Worm (Caenorhabditis elegans) whole organism, midembryonic: ENCODE results near the gene Y55F3AM.13.

Source experiments
- T22C8.4 ChIP-seq: fragments of 200-800 bp; sonication (Bioruptor generic); IDR thresholded peaks from 2 replicates; pipeline ENCODE4 v1.3.6; 2022; ENCODE audit warnings: missing genetic modification characterization, missing compliant biosample characterization
- cog-1 ChIP-seq: sonication (generic microtip); optimal IDR thresholded peaks from 2 replicates; lab custom pipeline; 2016; ENCODE audit warnings: missing genetic modification characterization, missing compliant biosample characterization
- flt-1 ChIP-seq: fragments of 200-800 bp; sonication (Bioruptor generic); IDR thresholded peaks from 2 replicates; pipeline ENCODE4 v1.3.6; 2022; ENCODE audit warnings: missing genetic modification characterization, missing compliant biosample characterization
- klf-2 ChIP-seq: fragments of 200-800 bp; sonication (Bioruptor generic); conservative IDR thresholded peaks from 2 replicates; pipeline ENCODE4 v1.3.6; 2022; ENCODE audit warnings: missing genetic modification reagents, missing genetic modification characterization, missing compliant biosample characterization
- med-1 ChIP-seq: sonication (generic microtip); optimal IDR thresholded peaks from 2 replicates; lab custom pipeline; 2017; ENCODE audit warnings: missing genetic modification characterization, mild to moderate bottlenecking, missing compliant biosample characterization, antibody characterized with exemption, missing genetic modification reagents; ENCODE audit not compliant: insufficient read depth
- ref-1 ChIP-seq: fragments of 200-800 bp; sonication (Bioruptor generic); conservative IDR thresholded peaks from 2 replicates; pipeline ENCODE4 v1.3.6; 2022; ENCODE audit warnings: missing genetic modification reagents, missing genetic modification characterization, missing compliant biosample characterization
- tab-1 ChIP-seq: fragments of 200-800 bp; sonication (Bioruptor generic); IDR thresholded peaks from 2 replicates; pipeline ENCODE4 v1.3.6; 2022; ENCODE audit warnings: missing genetic modification characterization, missing compliant biosample characterization
- ztf-23 ChIP-seq: fragments of 200-800 bp; sonication (Bioruptor generic); IDR thresholded peaks from 2 replicates; pipeline ENCODE4 v1.3.6; 2022; ENCODE audit warnings: missing genetic modification reagents, missing genetic modification characterization, missing compliant biosample characterization
- ztf-29 ChIP-seq: fragments of 200-800 bp; sonication (Bioruptor generic); IDR thresholded peaks from 2 replicates; pipeline ENCODE4 v1.3.6; 2022; ENCODE audit warnings: missing genetic modification reagents, missing genetic modification characterization, missing compliant biosample characterization

DNA sequence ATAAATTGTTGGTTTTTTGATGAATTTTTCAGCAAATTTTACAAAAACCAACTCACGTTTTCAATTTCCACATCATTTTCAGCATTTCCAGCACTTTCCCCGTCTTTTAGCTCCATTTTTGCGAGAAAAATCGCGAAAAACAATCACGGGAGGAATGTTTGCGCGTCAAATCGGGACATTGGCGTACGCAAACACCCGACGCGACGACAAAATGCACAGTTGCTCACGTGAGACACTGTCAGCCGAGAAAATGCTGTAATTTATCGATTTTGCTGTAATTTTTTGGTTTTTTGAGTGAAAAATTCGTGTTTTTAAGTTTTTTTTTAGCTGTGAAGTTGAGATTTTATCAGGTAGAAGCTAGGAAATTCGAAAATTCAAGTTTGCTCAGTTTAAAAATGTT lies 46.6 kb downstream of the Y55F3AM.13 start, which contains the start of gene Y55F3AM.9:
- TF ChIP-seq flt-1 (GFP tag; lab: Robert Waterston, UW) (no peak), cog-1 (tag; lab: Kevin White, UChicago) (no peak), ztf-29 (GFP tag; lab: Robert Waterston, UW) (no peak), ztf-23 (GFP tag; lab: Robert Waterston, UW) (no peak), med-1 (GFP tag; lab: Kevin White, UChicago) (no peak), T22C8.4 (GFP tag; lab: Robert Waterston, UW) (no peak), ref-1 (GFP tag; lab: Robert Waterston, UW) (no peak), klf-2 (GFP tag; lab: Robert Waterston, UW) (no peak), tab-1 (GFP tag; lab: Robert Waterston, UW) (no peak)
